Worm (Caenorhabditis elegans): ENCODE data around the gene C44B11.4.

DNA sequence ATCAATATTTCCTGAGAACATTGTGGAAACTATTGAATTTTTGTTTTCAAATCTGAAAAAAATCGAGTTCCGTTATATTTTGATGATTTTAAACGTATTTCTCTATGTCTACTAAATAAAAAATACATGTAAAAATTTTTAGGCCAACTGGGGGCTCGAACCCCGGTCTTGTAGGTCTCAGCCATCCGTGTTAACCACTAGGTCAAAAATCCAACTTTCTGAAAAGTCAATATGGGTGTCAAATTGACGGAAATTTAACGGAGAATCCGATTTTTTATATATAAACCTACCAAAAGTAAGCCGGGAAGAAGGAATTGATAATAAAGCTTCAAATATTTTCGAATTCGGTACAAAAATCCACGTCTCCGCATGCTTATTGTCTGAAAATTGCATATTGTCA lies 37.3 kb downstream of the C44B11.4 start:
- no peak for TF ChIP-seq ama-1 (optimal IDR thresholded peaks at IDR 0.05)
- TF ChIP-seq ceh-34 (tag; optimal IDR thresholded peaks at IDR 0.05) = no peak

Data from whole organism, late embryonic.